Worm (Caenorhabditis elegans): ENCODE measurements around the gene glb-14.

Gene glb-14

ce11 chrV:15569702-15570430, 25.1 kb upstream of the glb-14 start, which contains the start of gene lsm-5 (continued):
- TF ChIP-seq tra-1 (GFP tag; IDR thresholded peaks at IDR 0.05) = no peak
- TF ChIP-seq hlh-11 (tag; optimal IDR thresholded peaks at IDR 0.05) = no peak
- no peak for TF ChIP-seq unc-130 (GFP tag; optimal IDR thresholded peaks at IDR 0.05)
- no peak for TF ChIP-seq daf-19 (GFP tag; conservative IDR thresholded peaks at IDR 0.05)
- TF ChIP-seq dmd-9 (GFP tag; IDR thresholded peaks at IDR 0.05) = no peak
- no peak for TF ChIP-seq ceh-28 (tag; optimal IDR thresholded peaks at IDR 0.05)
- no peak for TF ChIP-seq nhr-102 (tag; optimal IDR thresholded peaks at IDR 0.05)
- peak in 1 of 2 experiments; percentile 19 for TF ChIP-seq hif-1 (tag; optimal IDR thresholded peaks at IDR 0.05)

ce11 chrV:15568381-15568780, 23.6 kb upstream of the glb-14 start:
- TF ChIP-seq zag-1 (tag; optimal IDR thresholded peaks at IDR 0.05) (no peak), hif-1 (tag; optimal IDR thresholded peaks at IDR 0.05) (no peak), zfp-3 (GFP tag; conservative IDR thresholded peaks at IDR 0.05) (no peak), nhr-25 (tag; optimal IDR thresholded peaks at IDR 0.05; ENCODE audit: borderline replicate concordance, insufficient read depth) (no peak), set-16 (GFP tag; IDR thresholded peaks at IDR 0.05) (no peak), jun-1 (tag; optimal IDR thresholded peaks at IDR 0.05) (no peak), madf-9 (GFP tag; conservative IDR thresholded peaks at IDR 0.05) (no peak), daf-19 (GFP tag; conservative IDR thresholded peaks at IDR 0.05) (no peak), nhr-111 (GFP tag; optimal IDR thresholded peaks at IDR 0.05) (no peak), zip-2 (tag; optimal IDR thresholded peaks at IDR 0.05) (no peak), daf-16 (GFP tag; optimal IDR thresholded peaks at IDR 0.05) (no peak), daf-16 (tag; optimal IDR thresholded peaks at IDR 0.05) (no peak), F10B5.3 (tag; optimal IDR thresholded peaks at IDR 0.05) (no peak), lin-15B (tag; optimal IDR thresholded peaks at IDR 0.05) (no peak), lin-1 (GFP tag; IDR thresholded peaks at IDR 0.05) (no peak), php-3 (GFP tag; IDR thresholded peaks at IDR 0.05) (no peak), daf-12 (tag; optimal IDR thresholded peaks at IDR 0.05) (no peak), cey-2 (tag; optimal IDR thresholded peaks at IDR 0.05; ENCODE audit: borderline replicate concordance, insufficient read depth) (no peak), mdl-1 (tag; optimal IDR thresholded peaks at IDR 0.05) (no peak)

ce11 chrV:15567344-15567804, 22.6 kb upstream of the glb-14 start, which contains the start of gene acs-2:
TSS of gene acs-2 (plus strand) at chrV:15567394.
- TF ChIP-seq ama-1 (optimal IDR thresholded peaks at IDR 0.05) (peak; percentile 52), unc-62 (GFP tag; optimal IDR thresholded peaks at IDR 0.05 in 1 of 2) (peak in 1 of 2 experiments; percentile 32), unc-62 (tag; optimal IDR thresholded peaks at IDR 0.05) (no peak), Y75B8A.6 (GFP tag; IDR thresholded peaks at IDR 0.05) (no peak)

DNA sequence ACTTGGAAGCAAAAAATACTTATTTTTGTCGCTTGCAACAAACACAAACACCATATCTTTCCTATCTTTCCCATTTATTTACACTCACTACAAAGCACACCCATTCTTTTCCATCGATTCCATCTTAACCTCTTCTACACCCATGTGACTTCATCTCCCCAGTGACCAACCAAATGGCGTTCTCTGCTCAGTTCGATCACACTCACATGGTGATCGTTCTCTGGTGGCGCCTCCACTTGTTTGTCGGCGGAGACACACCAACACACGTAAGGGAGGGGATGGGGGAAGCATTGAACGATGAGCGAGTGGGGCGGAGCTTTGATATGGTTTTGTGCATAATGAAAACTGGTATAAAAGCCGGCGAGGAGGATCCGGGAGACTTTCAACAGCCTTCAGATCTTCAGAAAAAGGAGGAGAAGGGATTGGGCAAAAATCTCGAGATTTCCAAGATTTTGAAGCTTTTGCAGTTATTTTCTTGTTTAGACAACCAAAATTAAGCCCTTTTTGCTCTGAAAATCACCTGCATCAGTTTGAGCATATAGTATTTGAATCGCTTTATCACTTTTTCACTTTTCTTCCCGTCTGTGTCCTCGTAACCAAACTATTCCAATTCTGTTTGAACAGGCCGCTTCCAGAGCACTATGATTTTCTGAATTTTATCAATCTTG, 21.9 kb upstream of the glb-14 start:
- TF ChIP-seq fos-1 (tag; optimal IDR thresholded peaks at IDR 0.05) (no peak), vab-7 (GFP tag; IDR thresholded peaks at IDR 0.05) (no peak), nhr-111 (GFP tag; optimal IDR thresholded peaks at IDR 0.05) (no peak), lin-1 (GFP tag; IDR thresholded peaks at IDR 0.05) (no peak), daf-12 (tag; optimal IDR thresholded peaks at IDR 0.05) (no peak), hlh-30 (tag; optimal IDR thresholded peaks at IDR 0.05; ENCODE audit: insufficient read depth) (peak; percentile 97), snpc-1.2 (GFP tag; IDR thresholded peaks at IDR 0.05) (no peak), lin-13 (GFP tag; optimal IDR thresholded peaks at IDR 0.05) (no peak), mxl-2 (GFP tag; conservative IDR thresholded peaks at IDR 0.05) (no peak), T26A8.4 (GFP tag; IDR thresholded peaks at IDR 0.05) (0 out of 2 replicates have a peak, but pooled peaks have one; percentile 18), ama-1 (optimal IDR thresholded peaks at IDR 0.05) (peak; percentile 96), daf-19 (GFP tag; conservative IDR thresholded peaks at IDR 0.05) (no peak), fkh-10 (GFP tag; optimal IDR thresholded peaks at IDR 0.05) (no peak), dmd-9 (GFP tag; IDR thresholded peaks at IDR 0.05) (no peak), nhr-48 (tag; optimal IDR thresholded peaks at IDR 0.05) (peak; percentile 65), madf-9 (GFP tag; conservative IDR thresholded peaks at IDR 0.05) (no peak), daf-16 (GFP tag; optimal IDR thresholded peaks at IDR 0.05) (peak in 1 of 2 experiments; percentile 54), daf-16 (tag; optimal IDR thresholded peaks at IDR 0.05) (peak; percentile 76), F44E2.7 (GFP tag; IDR thresholded peaks at IDR 0.05) (no peak), dve-1 (tag; optimal IDR thresholded peaks at IDR 0.05; ENCODE audit: insufficient read depth) (peak; percentile 86), nhr-11 (tag; optimal IDR thresholded peaks at IDR 0.05) (peak; percentile 93), hmg-1.1 (GFP tag; IDR thresholded peaks at IDR 0.05) (peak; percentile 60; the same call in 1 of the 2 replicates)
